Worm (Caenorhabditis elegans) whole organism, late embryonic: ENCODE results near the gene srbc-30.

Experiments used
- C38D4.7 ChIP-seq: fragments of 200-800 bp; sonication (Bioruptor generic); optimal IDR thresholded peaks from 2 replicates; lab custom pipeline; 2018; ENCODE audit warnings: mild to moderate bottlenecking, missing genetic modification characterization, moderate library complexity, missing compliant biosample characterization
- ama-1 ChIP-seq: fragments of 150-350 bp; optimal IDR thresholded peaks from 2 replicates; lab custom pipeline; 2014
- ceh-48 ChIP-seq: sonication (generic microtip); optimal IDR thresholded peaks from 2 replicates; lab custom pipeline; 2016; ENCODE audit warnings: missing genetic modification characterization, inconsistent platforms, missing compliant biosample characterization
- ceh-9 ChIP-seq: sonication (generic microtip); optimal IDR thresholded peaks from 2 replicates; lab custom pipeline; 2016; ENCODE audit warnings: mild to moderate bottlenecking, missing genetic modification characterization, inconsistent platforms, missing compliant biosample characterization
- dve-1 ChIP-seq: sonication (generic microtip); optimal IDR thresholded peaks from 2 replicates; lab custom pipeline; 2017; ENCODE audit warnings: antibody characterized with exemption, mild to moderate bottlenecking, missing genetic modification characterization, missing compliant biosample characterization
- elt-2 ChIP-seq: sonication (generic microtip); optimal IDR thresholded peaks from 2 replicates; lab custom pipeline; 2016; ENCODE audit warnings: missing genetic modification reagents, missing genetic modification characterization, missing compliant biosample characterization
- eyg-1 ChIP-seq: sonication (generic microtip); optimal IDR thresholded peaks from 2 replicates; lab custom pipeline; 2016; ENCODE audit warnings: missing genotype, missing genetic modification characterization, missing compliant biosample characterization
- npax-4 ChIP-seq: sonication (generic microtip); optimal IDR thresholded peaks from 2 replicates; lab custom pipeline; 2016; ENCODE audit warnings: missing genetic modification characterization, missing compliant biosample characterization
- pat-9 ChIP-seq: fragments of 200-800 bp; sonication (Bioruptor generic); optimal IDR thresholded peaks from 2 replicates; lab custom pipeline; 2018; ENCODE audit warnings: mild to moderate bottlenecking, missing genetic modification characterization, moderate library complexity, missing compliant biosample characterization
- pqm-1 ChIP-seq: sonication (generic microtip); optimal IDR thresholded peaks from 2 replicates; lab custom pipeline; 2016; ENCODE audit warnings: missing genetic modification characterization, missing compliant biosample characterization
- sox-2 ChIP-seq: fragments of 200-800 bp; sonication (Bioruptor generic); IDR thresholded peaks from 2 replicates; pipeline ENCODE4 v1.3.6; 2022; ENCODE audit warnings: missing genetic modification reagents, missing genetic modification characterization, missing compliant biosample characterization
- tbx-7 ChIP-seq: sonication (generic microtip); optimal IDR thresholded peaks from 2 replicates; lab custom pipeline; 2016; ENCODE audit warnings: missing genotype, missing genetic modification characterization, missing compliant biosample characterization

ce11 chrV:3455135-3455747 is 25.0 kb downstream of the srbc-30 start:
- TF ChIP-seq ama-1 (lab: Kevin White, UChicago) (no peak), pat-9 (no peak), eyg-1 (tag; lab: Kevin White, UChicago) (no peak), ceh-48 (tag; lab: Kevin White, UChicago) (no peak), C38D4.7 (GFP tag; lab: Kevin White, UChicago) (no peak), dve-1 (no peak), tbx-7 (tag; lab: Kevin White, UChicago) (no peak), elt-2 (tag; lab: Kevin White, UChicago) (no peak), ceh-9 (tag; lab: Kevin White, UChicago) (no peak), sox-2 (GFP tag; lab: Robert Waterston, UW) (no peak), pqm-1 (tag; lab: Kevin White, UChicago) (no peak), npax-4 (tag; lab: Kevin White, UChicago) (no peak)
